Worm (Caenorhabditis elegans): Measurements from ENCODE around the gene F42A9.17.
A peak's percentile ranks its signal among the peaks of the same experiment; 100 is the strongest.

F42A9.17 gene

ce11 chrIV:8597504-8597903, 14.2 kb downstream of the F42A9.17 start (continued):
- TF ChIP-seq unc-98 (GFP tag; IDR thresholded peaks at IDR 0.05) (no peak), nhr-20 (tag; optimal IDR thresholded peaks at IDR 0.05) (no peak), pag-3 (tag; optimal IDR thresholded peaks at IDR 0.05; ENCODE audit: borderline replicate concordance, insufficient read depth) (no peak), rnt-1 (tag; optimal IDR thresholded peaks at IDR 0.05) (peak; percentile 38), lsy-2 (tag; optimal IDR thresholded peaks at IDR 0.05) (peak; percentile 29 to 58), lin-13 (GFP tag; optimal IDR thresholded peaks at IDR 0.05) (no peak), unc-130 (tag; optimal IDR thresholded peaks at IDR 0.05) (no peak), ets-5 (GFP tag; IDR thresholded peaks at IDR 0.05) (no peak), nhr-76 (tag; optimal IDR thresholded peaks at IDR 0.05) (no peak), ceh-88 (GFP tag; IDR thresholded peaks at IDR 0.05) (no peak), sptf-1 (tag; optimal IDR thresholded peaks at IDR 0.05) (no peak), blmp-1 (tag; optimal IDR thresholded peaks at IDR 0.05) (peak; percentile 86), mep-1 (tag; optimal IDR thresholded peaks at IDR 0.05) (peak; percentile 58), pqm-1 (tag; optimal IDR thresholded peaks at IDR 0.05) (no peak), hlh-17 (GFP tag; optimal IDR thresholded peaks at IDR 0.05; ENCODE audit: borderline replicate concordance) (no peak), vab-15 (tag; optimal IDR thresholded peaks at IDR 0.05) (no peak), dpl-1 (GFP tag; optimal IDR thresholded peaks at IDR 0.05) (peak in 1 of 3 experiments; percentile 21), efl-3 (GFP tag; optimal IDR thresholded peaks at IDR 0.05) (no peak), lir-3 (tag; optimal IDR thresholded peaks at IDR 0.05; ENCODE audit: poor library complexity) (peak; percentile 0), zag-1 (tag; optimal IDR thresholded peaks at IDR 0.05) (no peak), xbp-1 (tag; optimal IDR thresholded peaks at IDR 0.05) (no peak), zip-4 (GFP tag; optimal IDR thresholded peaks at IDR 0.05) (no peak), efl-1 (optimal IDR thresholded peaks at IDR 0.05) (peak; percentile 63 to 82), efl-1 (GFP tag; optimal IDR thresholded peaks at IDR 0.05 in 1 of 2) (peak in 1 of 2 experiments; percentile 12), ceh-63 (GFP tag; optimal IDR thresholded peaks at IDR 0.05) (no peak), nhr-19 (GFP tag; conservative IDR thresholded peaks at IDR 0.05) (no peak), fkh-10 (GFP tag; optimal IDR thresholded peaks at IDR 0.05) (no peak), mef-2 (tag; optimal IDR thresholded peaks at IDR 0.05) (no peak), ces-1 (GFP tag; optimal IDR thresholded peaks at IDR 0.05) (no peak), nhr-11 (tag; optimal IDR thresholded peaks at IDR 0.05) (no peak), ztf-4 (tag; optimal IDR thresholded peaks at IDR 0.05) (no peak), hlh-4 (tag; optimal IDR thresholded peaks at IDR 0.05) (no peak), lin-39 (tag; optimal IDR thresholded peaks at IDR 0.05) (no peak), Y116A8C.19 (tag; optimal IDR thresholded peaks at IDR 0.05; ENCODE audit: borderline replicate concordance) (no peak), C16A3.4 (tag; optimal IDR thresholded peaks at IDR 0.05) (no peak), ztf-11 (tag; optimal IDR thresholded peaks at IDR 0.05) (no peak), dsc-1 (tag; optimal IDR thresholded peaks at IDR 0.05) (no peak), jun-1 (tag; optimal IDR thresholded peaks at IDR 0.05) (no peak), elt-2 (tag; optimal IDR thresholded peaks at IDR 0.05) (no peak), elt-3 (tag; optimal IDR thresholded peaks at IDR 0.05) (no peak), irx-1 (tag; optimal IDR thresholded peaks at IDR 0.05) (no peak), ceh-8 (GFP tag; optimal IDR thresholded peaks at IDR 0.05) (no peak), fkh-4 (tag; optimal IDR thresholded peaks at IDR 0.05; ENCODE audit: borderline replicate concordance) (no peak), swsn-7 (tag; optimal IDR thresholded peaks at IDR 0.05) (peak; percentile 14), lin-35 (GFP tag; optimal IDR thresholded peaks at IDR 0.05) (peak; percentile 2 to 36), hpl-2 (GFP tag; optimal IDR thresholded peaks at IDR 0.05) (no peak), nhr-85 (tag) (peak; percentile 19), snpc-4 (tag; optimal IDR thresholded peaks at IDR 0.05) (no peak), egl-13 (tag; optimal IDR thresholded peaks at IDR 0.05) (no peak), pax-3 (tag; optimal IDR thresholded peaks at IDR 0.05) (no peak), egl-27 (tag; optimal IDR thresholded peaks at IDR 0.05) (no peak), isw-1 (GFP tag; IDR thresholded peaks at IDR 0.05) (no peak)

Measured in whole organism, L1 larva.